Fruit fly (Drosophila melanogaster): ENCODE data around the gene Obp83cd.

Obp83cd gene

dm6 chr3R:6107792-6108191, at the start of gene Obp83cd:
Gene Obp83cd (plus strand): TSS chr3R:6108134.
- no peak for TF ChIP-seq psq (optimal IDR thresholded peaks at IDR 0.05)
- no peak for TF ChIP-seq ttk (optimal IDR thresholded peaks at IDR 0.05)
- no peak for TF ChIP-seq h (optimal IDR thresholded peaks at IDR 0.05)
- TF ChIP-seq insv (optimal IDR thresholded peaks at IDR 0.05) = no peak
- no peak for TF ChIP-seq Sin3A (optimal IDR thresholded peaks at IDR 0.05)
- no peak for TF ChIP-seq Myc (optimal IDR thresholded peaks at IDR 0.05)

- TF ChIP-seq Myc (optimal IDR thresholded peaks at IDR 0.05) (no peak), psq (optimal IDR thresholded peaks at IDR 0.05) (no peak), h (optimal IDR thresholded peaks at IDR 0.05) (no peak), Sin3A (optimal IDR thresholded peaks at IDR 0.05) (no peak), insv (optimal IDR thresholded peaks at IDR 0.05) (no peak), ttk (optimal IDR thresholded peaks at IDR 0.05) (no peak)
Measured at dm6 chr3R:6078183-6078582, 29.8 kb upstream of the Obp83cd start, which contains the start of gene Or83c. Gene Or83c (minus strand): TSS chr3R:6078283.

dm6 chr3R:6082132-6082531, 25.8 kb upstream of the Obp83cd start:
- TF ChIP-seq h (optimal IDR thresholded peaks at IDR 0.05) (no peak), psq (optimal IDR thresholded peaks at IDR 0.05) (no peak), Myc (optimal IDR thresholded peaks at IDR 0.05) (no peak), ttk (optimal IDR thresholded peaks at IDR 0.05) (no peak), insv (optimal IDR thresholded peaks at IDR 0.05) (no peak)

dm6 chr3R:6097042-6097441, 10.9 kb upstream of the Obp83cd start:
- no peak for TF ChIP-seq Myc (optimal IDR thresholded peaks at IDR 0.05)
- TF ChIP-seq psq (optimal IDR thresholded peaks at IDR 0.05) = no peak
- TF ChIP-seq ttk (optimal IDR thresholded peaks at IDR 0.05) = no peak

- no peak for TF ChIP-seq insv (optimal IDR thresholded peaks at IDR 0.05)
- no peak for TF ChIP-seq Sin3A (optimal IDR thresholded peaks at IDR 0.05)
Measured at dm6 chr3R:6098320-6098719, 9.6 kb upstream of the Obp83cd start.

dm6 chr3R:6100764-6101163, 7.2 kb upstream of the Obp83cd start, which contains the start of gene Gasp:
Gene Gasp (minus strand): TSS chr3R:6100887.
- no peak for TF ChIP-seq Sin3A (optimal IDR thresholded peaks at IDR 0.05)

dm6 chr3R:6102318-6102717, 5.6 kb upstream of the Obp83cd start:
- no peak for TF ChIP-seq insv (optimal IDR thresholded peaks at IDR 0.05)
- TF ChIP-seq h (optimal IDR thresholded peaks at IDR 0.05) = no peak
- no peak for TF ChIP-seq psq (optimal IDR thresholded peaks at IDR 0.05)
- TF ChIP-seq Myc (optimal IDR thresholded peaks at IDR 0.05) = no peak
- no peak for TF ChIP-seq ttk (optimal IDR thresholded peaks at IDR 0.05)
- no peak for TF ChIP-seq Sin3A (optimal IDR thresholded peaks at IDR 0.05)

dm6 chr3R:6102726-6103125, 5.2 kb upstream of the Obp83cd start:
- TF ChIP-seq ttk (optimal IDR thresholded peaks at IDR 0.05) (no peak), Sin3A (optimal IDR thresholded peaks at IDR 0.05) (no peak), psq (optimal IDR thresholded peaks at IDR 0.05) (no peak), insv (optimal IDR thresholded peaks at IDR 0.05) (no peak), Myc (optimal IDR thresholded peaks at IDR 0.05) (no peak), h (optimal IDR thresholded peaks at IDR 0.05) (no peak)

dm6 chr3R:6105160-6105559, 2.8 kb upstream of the Obp83cd start:
- no peak for TF ChIP-seq psq (optimal IDR thresholded peaks at IDR 0.05)
- no peak for TF ChIP-seq Myc (optimal IDR thresholded peaks at IDR 0.05)
- no peak for TF ChIP-seq h (optimal IDR thresholded peaks at IDR 0.05)
- TF ChIP-seq ttk (optimal IDR thresholded peaks at IDR 0.05) = no peak
- TF ChIP-seq Sin3A (optimal IDR thresholded peaks at IDR 0.05) = no peak
- no peak for TF ChIP-seq insv (optimal IDR thresholded peaks at IDR 0.05)

- TF ChIP-seq h (optimal IDR thresholded peaks at IDR 0.05) (no peak), Sin3A (optimal IDR thresholded peaks at IDR 0.05) (no peak), ttk (optimal IDR thresholded peaks at IDR 0.05) (no peak), insv (optimal IDR thresholded peaks at IDR 0.05) (no peak), psq (optimal IDR thresholded peaks at IDR 0.05) (no peak), Myc (optimal IDR thresholded peaks at IDR 0.05) (no peak)
Measured at dm6 chr3R:6106711-6107110, 1.2 kb upstream of the Obp83cd start.

dm6 chr3R:6107353-6107752, 581 bp upstream of the Obp83cd start:
- TF ChIP-seq psq (optimal IDR thresholded peaks at IDR 0.05) (no peak), Myc (optimal IDR thresholded peaks at IDR 0.05) (no peak), ttk (optimal IDR thresholded peaks at IDR 0.05) (no peak), Sin3A (optimal IDR thresholded peaks at IDR 0.05) (no peak), insv (optimal IDR thresholded peaks at IDR 0.05) (no peak), h (optimal IDR thresholded peaks at IDR 0.05) (no peak)

dm6 chr3R:6110916-6111315, 3.0 kb downstream of the Obp83cd start, which contains the start of gene Obp83ef:
Gene Obp83ef (minus strand): TSS chr3R:6111034.
- TF ChIP-seq Myc (optimal IDR thresholded peaks at IDR 0.05) = no peak
- no peak for TF ChIP-seq insv (optimal IDR thresholded peaks at IDR 0.05)
- TF ChIP-seq Sin3A (optimal IDR thresholded peaks at IDR 0.05) = no peak
- TF ChIP-seq ttk (optimal IDR thresholded peaks at IDR 0.05) = no peak

dm6 chr3R:6112252-6112995, 4.5 kb downstream of the Obp83cd start, which contains the start of gene Obp83g:
Gene Obp83g (minus strand): TSS chr3R:6112302.
- TF ChIP-seq h (optimal IDR thresholded peaks at IDR 0.05) (no peak), ttk (optimal IDR thresholded peaks at IDR 0.05) (no peak), insv (optimal IDR thresholded peaks at IDR 0.05) (no peak), Sin3A (optimal IDR thresholded peaks at IDR 0.05) (no peak), Myc (optimal IDR thresholded peaks at IDR 0.05) (no peak), psq (optimal IDR thresholded peaks at IDR 0.05) (no peak)

All from Kc167 (cell line).